Worm (Caenorhabditis elegans) whole organism, midembryonic: Measurements from ENCODE around the gene F40F4.7.

Experiments used
- T22C8.4 ChIP-seq: fragments of 200-800 bp; sonication (Bioruptor generic); IDR thresholded peaks from 2 replicates; pipeline ENCODE4 v1.3.6; 2022; ENCODE audit warnings: missing genetic modification characterization, missing compliant biosample characterization
- cog-1 ChIP-seq: sonication (generic microtip); optimal IDR thresholded peaks from 2 replicates; lab custom pipeline; 2016; ENCODE audit warnings: missing genetic modification characterization, missing compliant biosample characterization
- med-1 ChIP-seq: sonication (generic microtip); optimal IDR thresholded peaks from 2 replicates; lab custom pipeline; 2017; ENCODE audit warnings: missing genetic modification characterization, mild to moderate bottlenecking, missing compliant biosample characterization, antibody characterized with exemption, missing genetic modification reagents; ENCODE audit not compliant: insufficient read depth
- tab-1 ChIP-seq: fragments of 200-800 bp; sonication (Bioruptor generic); IDR thresholded peaks from 2 replicates; pipeline ENCODE4 v1.3.6; 2022; ENCODE audit warnings: missing genetic modification characterization, missing compliant biosample characterization
- ztf-23 ChIP-seq: fragments of 200-800 bp; sonication (Bioruptor generic); IDR thresholded peaks from 2 replicates; pipeline ENCODE4 v1.3.6; 2022; ENCODE audit warnings: missing genetic modification reagents, missing genetic modification characterization, missing compliant biosample characterization
- ztf-29 ChIP-seq: fragments of 200-800 bp; sonication (Bioruptor generic); IDR thresholded peaks from 2 replicates; pipeline ENCODE4 v1.3.6; 2022; ENCODE audit warnings: missing genetic modification reagents, missing genetic modification characterization, missing compliant biosample characterization

DNA sequence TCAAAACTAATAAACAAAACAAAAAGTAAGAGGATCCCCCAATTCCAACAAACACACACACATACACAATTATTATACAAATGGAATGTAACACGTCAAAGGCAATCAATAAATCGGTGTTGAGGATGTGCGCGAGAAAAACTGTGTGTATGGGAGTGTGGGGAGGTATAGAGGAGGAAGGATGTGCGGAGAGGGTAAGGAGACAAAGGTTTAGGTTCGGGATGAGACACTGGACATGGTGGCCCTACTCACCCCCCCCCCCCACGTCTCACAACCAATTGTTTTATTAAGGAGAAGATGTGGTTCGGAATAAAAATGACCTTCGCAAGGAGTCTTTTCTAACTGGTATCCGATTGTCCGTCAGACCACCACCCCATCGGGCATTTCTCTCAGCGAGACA, 22.6 kb downstream of the F40F4.7 start:
- TF ChIP-seq cog-1 (tag; lab: Kevin White, UChicago): no peak
- no peak for TF ChIP-seq ztf-29 (GFP tag; lab: Robert Waterston, UW)
- no peak for TF ChIP-seq ztf-23 (GFP tag; lab: Robert Waterston, UW)
- no peak for TF ChIP-seq tab-1 (GFP tag; lab: Robert Waterston, UW)
- TF ChIP-seq med-1: no peak
- TF ChIP-seq T22C8.4: peak; percentile 19; the same call in 1 of the 2 replicates
